Fruit fly (Drosophila melanogaster): ENCODE results near the gene Sk2.
A peak's percentile ranks its signal among the peaks of the same experiment; 100 is the strongest.

Sk2 gene

dm6 chr3L:3070274-3071204, 23.7 kb downstream of the Sk2 start, which contains the start of the genes CG32486 and PAN3:
Gene CG32486 (minus strand): TSS chr3L:3070839.
Gene PAN3 (plus strand): TSS chr3L:3071133.
- TF ChIP-seq CG14711 (tag; optimal IDR thresholded peaks at IDR 0.05), result peak; percentile 36
- TF ChIP-seq cnc (optimal IDR thresholded peaks at IDR 0.05), result no peak
- peak; percentile 79 for TF ChIP-seq CG11617 (GFP tag; optimal IDR thresholded peaks at IDR 0.05)
- TF ChIP-seq ovo (GFP tag; optimal IDR thresholded peaks at IDR 0.05), result peak; percentile 48
- peak; percentile 50 for TF ChIP-seq toe (GFP tag; optimal IDR thresholded peaks at IDR 0.05)
- TF ChIP-seq CG1620 (GFP tag; optimal IDR thresholded peaks at IDR 0.05), result peak; percentile 26
- TF ChIP-seq Clk (GFP tag; optimal IDR thresholded peaks at IDR 0.05), result peak; percentile 18
- peak; percentile 87 for TF ChIP-seq bab1 (GFP tag; optimal IDR thresholded peaks at IDR 0.05)
- TF ChIP-seq CG7101 (tag; optimal IDR thresholded peaks at IDR 0.05), result peak; percentile 71
- peak; percentile 24 for TF ChIP-seq pad (GFP tag; optimal IDR thresholded peaks at IDR 0.05)
- peak; percentile 34 for TF ChIP-seq Hr96 (GFP tag; optimal IDR thresholded peaks at IDR 0.05)
- TF ChIP-seq CG33017 (tag; optimal IDR thresholded peaks at IDR 0.05), result peak; percentile 71
- peak; percentile 96 for TF ChIP-seq cic (GFP tag; optimal IDR thresholded peaks at IDR 0.05)
- TF ChIP-seq Crg-1 (GFP tag; optimal IDR thresholded peaks at IDR 0.05), result no peak
- TF ChIP-seq kay (GFP tag; ENCODE audit: borderline replicate concordance), result no peak
- TF ChIP-seq Mnt (GFP tag; optimal IDR thresholded peaks at IDR 0.05), result peak; percentile 92
- TF ChIP-seq tj (GFP tag; optimal IDR thresholded peaks at IDR 0.05), result peak; percentile 52
- TF ChIP-seq CG7045 (GFP tag; optimal IDR thresholded peaks at IDR 0.05), result peak; percentile 11
- TF ChIP-seq CG5204 (GFP tag; optimal IDR thresholded peaks at IDR 0.05), result peak; percentile 13
- peak; percentile 69 for TF ChIP-seq CG12768 (GFP tag; optimal IDR thresholded peaks at IDR 0.05)

DNA sequence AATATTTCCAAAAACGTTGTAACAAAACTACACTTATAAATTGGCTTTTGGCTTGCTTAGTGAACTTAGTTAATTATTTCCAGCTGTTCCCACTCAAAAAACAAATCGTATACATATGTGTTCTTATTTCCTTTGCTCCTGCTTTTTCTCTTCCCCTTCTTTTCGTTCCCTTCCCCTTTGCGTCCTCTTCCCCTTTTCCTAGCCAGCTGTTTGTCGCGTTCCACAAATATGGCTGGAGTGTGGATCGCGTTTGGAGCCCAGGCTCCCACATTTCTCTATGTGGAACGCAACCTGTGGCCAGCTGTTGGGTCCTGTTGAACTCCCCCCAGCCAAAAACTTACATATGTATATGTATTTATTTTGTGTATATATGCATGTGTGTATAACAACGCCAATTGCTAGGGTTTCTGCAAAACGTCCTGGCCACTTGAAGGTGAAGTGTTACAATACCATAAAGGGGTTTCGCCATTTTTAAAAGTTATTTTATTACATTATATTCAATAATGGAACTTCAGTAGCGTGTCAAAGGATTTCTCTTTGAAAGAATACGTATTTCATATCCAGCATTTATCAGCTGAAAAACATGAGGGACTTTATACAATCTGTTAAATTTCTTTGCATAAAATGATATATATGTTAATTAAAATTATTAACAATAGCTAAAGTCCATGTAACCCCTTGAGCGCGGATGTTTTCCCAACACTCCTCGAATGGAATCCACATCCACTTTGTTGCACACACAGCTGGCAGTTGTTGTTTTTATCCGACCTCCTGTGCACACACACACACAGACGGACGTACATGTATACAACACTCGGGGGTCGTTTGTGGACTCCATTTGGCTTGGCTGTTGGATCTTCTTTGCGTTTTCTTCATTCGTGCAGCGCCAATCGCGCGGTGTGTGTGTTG, 25.0 kb downstream of the Sk2 start:
- no peak for TF ChIP-seq CG33017 (tag; optimal IDR thresholded peaks at IDR 0.05)
- peak; percentile 99 for TF ChIP-seq pad (GFP tag; optimal IDR thresholded peaks at IDR 0.05)
- no peak for TF ChIP-seq CG5204 (GFP tag; optimal IDR thresholded peaks at IDR 0.05)
- TF ChIP-seq ovo (GFP tag; optimal IDR thresholded peaks at IDR 0.05), result no peak

dm6 chr3L:3073460-3073859, 26.6 kb downstream of the Sk2 start:
- TF ChIP-seq CG12768 (GFP tag; optimal IDR thresholded peaks at IDR 0.05) (no peak), CG5204 (GFP tag; optimal IDR thresholded peaks at IDR 0.05) (no peak), CG11617 (GFP tag; optimal IDR thresholded peaks at IDR 0.05) (no peak), Hr96 (GFP tag; optimal IDR thresholded peaks at IDR 0.05) (no peak), bab1 (GFP tag; optimal IDR thresholded peaks at IDR 0.05) (no peak), cnc (optimal IDR thresholded peaks at IDR 0.05) (no peak), cic (GFP tag; optimal IDR thresholded peaks at IDR 0.05) (no peak), CG14711 (tag; optimal IDR thresholded peaks at IDR 0.05) (no peak), CG1620 (GFP tag; optimal IDR thresholded peaks at IDR 0.05) (no peak), ovo (GFP tag; optimal IDR thresholded peaks at IDR 0.05) (no peak), CG7045 (GFP tag; optimal IDR thresholded peaks at IDR 0.05) (no peak), Mnt (GFP tag; optimal IDR thresholded peaks at IDR 0.05) (no peak), CG7101 (tag; optimal IDR thresholded peaks at IDR 0.05) (no peak)

DNA sequence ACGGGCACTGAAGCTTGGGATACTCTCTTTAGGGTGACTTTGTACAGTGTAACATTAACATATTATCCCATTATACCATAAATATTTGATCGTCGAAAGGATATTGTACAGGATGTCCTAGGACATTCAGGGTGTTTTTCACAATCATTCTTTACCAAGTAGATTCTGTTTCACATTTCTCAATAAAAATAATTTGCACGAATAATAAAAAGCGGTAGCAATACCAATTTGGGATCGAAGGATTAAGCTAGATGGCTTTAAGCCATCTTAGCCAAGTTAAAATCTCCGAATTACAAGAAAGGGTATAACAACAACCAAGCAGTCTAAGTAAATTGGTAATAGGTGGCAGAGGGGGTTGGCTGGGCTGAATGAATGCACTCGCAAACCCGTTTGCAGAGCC, 27.5 kb downstream of the Sk2 start:
- no peak for TF ChIP-seq ovo (GFP tag; optimal IDR thresholded peaks at IDR 0.05)
- TF ChIP-seq CG1620 (GFP tag; optimal IDR thresholded peaks at IDR 0.05), result no peak
- TF ChIP-seq tj (GFP tag; optimal IDR thresholded peaks at IDR 0.05), result no peak
- TF ChIP-seq CG7101 (tag; optimal IDR thresholded peaks at IDR 0.05), result no peak
- no peak for TF ChIP-seq CG33017 (tag; optimal IDR thresholded peaks at IDR 0.05)
- no peak for TF ChIP-seq bab1 (GFP tag; optimal IDR thresholded peaks at IDR 0.05)
- TF ChIP-seq Mnt (GFP tag; optimal IDR thresholded peaks at IDR 0.05), result no peak
- TF ChIP-seq CG7045 (GFP tag; optimal IDR thresholded peaks at IDR 0.05), result no peak
- TF ChIP-seq Hr96 (GFP tag; optimal IDR thresholded peaks at IDR 0.05), result no peak
- TF ChIP-seq CG14711 (tag; optimal IDR thresholded peaks at IDR 0.05), result no peak
- no peak for TF ChIP-seq cic (GFP tag; optimal IDR thresholded peaks at IDR 0.05)

DNA sequence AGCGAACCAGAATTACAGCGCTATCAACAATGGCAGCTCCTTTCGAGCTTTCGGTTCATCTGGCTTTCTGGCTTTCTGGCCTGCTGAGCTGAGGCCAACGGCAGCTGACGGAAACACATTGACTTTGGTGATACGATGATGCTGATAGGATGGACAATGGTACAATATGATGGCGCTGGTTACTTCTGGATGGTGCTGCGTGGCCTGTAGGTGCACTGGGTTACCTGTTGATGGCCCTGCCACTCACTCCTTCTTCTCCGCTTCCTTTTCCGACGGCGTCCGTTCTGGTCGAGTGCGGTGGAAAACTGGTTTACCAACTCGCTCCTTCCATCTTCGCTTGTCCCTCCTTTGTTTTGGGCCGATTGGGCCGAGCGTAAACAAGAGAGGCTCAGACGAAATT, 27.9 kb downstream of the Sk2 start:
- TF ChIP-seq CG7101 (tag; optimal IDR thresholded peaks at IDR 0.05) (no peak), cnc (optimal IDR thresholded peaks at IDR 0.05) (no peak), pad (GFP tag; optimal IDR thresholded peaks at IDR 0.05) (no peak), ovo (GFP tag; optimal IDR thresholded peaks at IDR 0.05) (no peak), kay (GFP tag; ENCODE audit: borderline replicate concordance) (no peak), CG1620 (GFP tag; optimal IDR thresholded peaks at IDR 0.05) (no peak), Hr96 (GFP tag; optimal IDR thresholded peaks at IDR 0.05) (no peak), CG5204 (GFP tag; optimal IDR thresholded peaks at IDR 0.05) (no peak), bab1 (GFP tag; optimal IDR thresholded peaks at IDR 0.05) (no peak), tj (GFP tag; optimal IDR thresholded peaks at IDR 0.05) (no peak), CG7045 (GFP tag; optimal IDR thresholded peaks at IDR 0.05) (no peak), toe (GFP tag; optimal IDR thresholded peaks at IDR 0.05) (no peak), Mnt (GFP tag; optimal IDR thresholded peaks at IDR 0.05) (no peak), CG33017 (tag; optimal IDR thresholded peaks at IDR 0.05) (no peak)

All from whole organism, adult.